Worm (Caenorhabditis elegans): Measurements from ENCODE around the gene nspb-4.
"Not testable (repeated sequence)": the region's sequence is repeated elsewhere in the genome, so short reads cannot be mapped to it uniquely, and the experiment has no call there.

Gene nspb-4

DNA sequence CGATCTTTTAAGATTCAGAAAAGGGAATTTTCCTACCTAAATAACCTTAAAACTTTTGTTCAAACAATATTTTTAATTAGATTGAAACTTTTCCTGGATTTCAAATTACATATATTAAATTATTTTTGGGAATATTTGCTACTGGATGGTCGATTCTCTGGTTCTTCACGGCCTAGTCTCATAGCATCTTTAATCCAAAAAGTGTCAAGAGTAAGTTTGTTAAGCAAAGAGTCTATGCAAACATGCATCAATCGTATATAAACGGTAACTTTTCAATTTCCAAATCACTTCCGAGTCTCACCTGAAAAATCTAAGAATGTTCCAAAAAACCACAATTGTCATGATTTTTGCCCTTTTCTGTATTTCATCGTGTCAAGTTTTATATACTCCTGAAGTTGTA, at the start of gene nspb-4:
TSS of gene nspb-4 (plus strand) at position 301 of the 400 bp plus-strand sequence.
- TF ChIP-seq sea-1 (GFP tag; conservative IDR thresholded peaks at IDR 0.05); flt-1 (GFP tag; IDR thresholded peaks at IDR 0.05); ceh-13 (GFP tag; optimal IDR thresholded peaks at IDR 0.05): not testable (repeated sequence)

DNA sequence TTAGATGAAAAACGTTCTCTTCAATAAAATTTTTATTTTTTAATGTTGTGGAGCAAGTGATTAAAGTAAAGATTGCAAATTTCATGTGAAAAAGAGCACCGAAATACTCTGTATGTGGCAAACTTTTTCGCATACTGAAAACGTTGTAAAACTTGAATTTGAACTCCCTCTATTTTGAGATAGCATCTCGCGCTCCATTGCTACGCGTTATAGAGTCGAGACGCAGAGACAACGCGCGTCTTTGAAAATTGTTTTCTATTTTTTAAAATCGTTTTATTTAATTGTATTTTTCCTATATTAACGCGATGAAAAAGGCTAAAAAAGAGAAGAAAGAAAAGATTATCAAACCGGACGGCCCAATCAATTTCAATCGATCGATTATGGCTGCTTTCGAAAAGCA, 49.4 kb upstream of the nspb-4 start, which contains the start of gene fan-1:
TSS of gene fan-1 (plus strand) at position 78 of the 400 bp plus-strand sequence.
- TF ChIP-seq hmg-4 (GFP tag; optimal IDR thresholded peaks at IDR 0.05): no peak
- no peak for TF ChIP-seq tbx-37 (GFP tag; conservative IDR thresholded peaks at IDR 0.05)
- no peak for TF ChIP-seq hmbx-1 (tag; optimal IDR thresholded peaks at IDR 0.05)
- TF ChIP-seq ceh-13 (GFP tag; optimal IDR thresholded peaks at IDR 0.05): no peak
- no peak for TF ChIP-seq ama-1 (optimal IDR thresholded peaks at IDR 0.05)
- no peak for TF ChIP-seq F13C5.2 (tag; optimal IDR thresholded peaks at IDR 0.05)
- TF ChIP-seq sea-1 (GFP tag; conservative IDR thresholded peaks at IDR 0.05): no peak
- no peak for TF ChIP-seq tra-4 (tag; optimal IDR thresholded peaks at IDR 0.05)
- no peak for TF ChIP-seq flt-1 (GFP tag; IDR thresholded peaks at IDR 0.05)
- no peak for TF ChIP-seq B0310.2 (tag; optimal IDR thresholded peaks at IDR 0.05)
- no peak for TF ChIP-seq hnd-1 (tag; optimal IDR thresholded peaks at IDR 0.05)
- no peak for TF ChIP-seq aly-1 (tag; optimal IDR thresholded peaks at IDR 0.05)
- no peak for TF ChIP-seq ets-7 (tag; optimal IDR thresholded peaks at IDR 0.05)
- TF ChIP-seq ceh-36 (tag; optimal IDR thresholded peaks at IDR 0.05): no peak
- TF ChIP-seq tbx-11 (GFP tag; IDR thresholded peaks at IDR 0.05): no peak

DNA sequence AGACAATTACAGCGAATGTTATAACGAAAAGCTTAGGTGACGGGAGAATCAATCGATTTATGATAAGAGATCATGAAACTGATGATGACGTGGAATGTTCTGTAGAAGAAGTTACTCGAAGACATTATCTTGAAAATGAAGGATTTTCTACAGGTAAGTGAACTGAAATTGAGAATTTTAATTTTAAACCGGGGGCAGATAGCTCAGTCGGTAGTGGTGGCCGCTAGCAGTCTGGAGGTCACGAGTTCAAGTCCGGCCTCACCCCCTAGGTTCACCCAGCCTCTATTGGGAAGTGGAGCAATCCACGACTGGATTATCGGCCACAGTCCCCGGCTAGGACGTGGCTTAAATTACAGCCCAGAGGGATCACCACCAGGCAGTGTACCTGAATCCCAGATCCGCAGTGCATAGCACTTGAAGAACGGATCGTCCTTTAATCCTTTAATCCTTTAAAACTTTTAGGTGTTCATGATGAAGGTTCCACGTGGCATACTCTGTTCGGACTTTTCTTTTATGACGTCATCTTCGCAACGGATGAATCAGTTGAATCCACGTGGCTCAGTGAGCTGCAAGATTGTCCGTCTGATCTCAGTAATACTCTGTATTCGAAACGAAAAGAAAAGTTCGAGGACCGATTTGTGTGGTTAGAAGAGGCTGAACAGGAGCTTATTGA, 46.5 kb upstream of the nspb-4 start:
- TF ChIP-seq ceh-36 (tag; optimal IDR thresholded peaks at IDR 0.05): peak; percentile 19

DNA sequence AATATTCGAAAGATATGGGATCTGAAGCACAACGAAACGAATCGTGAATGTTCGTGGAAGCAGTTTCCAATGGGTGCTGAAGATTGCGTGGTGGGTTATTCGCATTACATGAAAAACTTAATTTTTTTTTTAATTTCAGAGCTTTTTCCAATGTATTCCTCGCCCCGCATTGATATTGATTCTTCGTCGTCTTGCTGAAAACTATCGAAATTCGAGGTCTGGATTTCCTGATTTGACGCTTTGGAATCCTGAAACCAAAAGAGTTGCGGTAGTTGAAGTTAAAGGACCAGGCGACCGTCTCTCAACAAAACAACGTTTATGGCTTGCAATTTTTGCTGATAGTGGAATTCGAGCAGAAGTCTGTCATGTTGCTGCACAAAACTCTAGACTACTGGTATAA, 46.0 kb upstream of the nspb-4 start:
- TF ChIP-seq tbx-11 (GFP tag; IDR thresholded peaks at IDR 0.05) (no peak), hmg-4 (GFP tag; optimal IDR thresholded peaks at IDR 0.05) (no peak), B0310.2 (tag; optimal IDR thresholded peaks at IDR 0.05) (no peak), aly-1 (tag; optimal IDR thresholded peaks at IDR 0.05) (no peak), tra-4 (tag; optimal IDR thresholded peaks at IDR 0.05) (no peak), hmbx-1 (tag; optimal IDR thresholded peaks at IDR 0.05) (no peak), ama-1 (optimal IDR thresholded peaks at IDR 0.05) (no peak), pes-1 (GFP tag; IDR thresholded peaks at IDR 0.05) (no peak), ceh-36 (tag; optimal IDR thresholded peaks at IDR 0.05) (no peak), ceh-13 (GFP tag; optimal IDR thresholded peaks at IDR 0.05) (no peak), F13C5.2 (tag; optimal IDR thresholded peaks at IDR 0.05) (no peak), hnd-1 (tag; optimal IDR thresholded peaks at IDR 0.05) (no peak), sea-1 (GFP tag; conservative IDR thresholded peaks at IDR 0.05) (no peak), flt-1 (GFP tag; IDR thresholded peaks at IDR 0.05) (no peak), ets-7 (tag; optimal IDR thresholded peaks at IDR 0.05) (no peak), tbx-37 (GFP tag; conservative IDR thresholded peaks at IDR 0.05) (no peak), scrt-1 (GFP tag; IDR thresholded peaks at IDR 0.05) (no peak)

DNA sequence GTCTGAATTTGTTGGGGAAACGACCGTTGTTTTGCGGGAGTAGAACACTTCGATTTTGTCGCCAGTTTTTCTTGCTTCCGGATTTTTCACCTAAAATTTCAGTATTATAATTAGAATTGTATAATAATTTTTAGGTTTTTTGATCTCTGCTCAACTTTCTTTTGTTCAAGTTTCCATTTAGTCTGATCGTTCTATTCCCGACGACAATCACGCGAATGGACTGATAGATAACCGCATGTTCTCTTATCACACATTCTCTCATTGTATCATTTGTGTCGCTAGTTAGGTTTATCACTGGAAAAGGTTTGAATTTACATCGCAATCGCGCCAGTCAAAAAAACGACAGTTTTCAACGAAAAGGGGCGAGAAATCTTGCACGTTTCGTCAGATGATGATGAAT, 43.2 kb upstream of the nspb-4 start:
- no peak for TF ChIP-seq ceh-36 (tag; optimal IDR thresholded peaks at IDR 0.05)
- TF ChIP-seq ama-1 (optimal IDR thresholded peaks at IDR 0.05): no peak
- TF ChIP-seq hnd-1 (tag; optimal IDR thresholded peaks at IDR 0.05): no peak
- no peak for TF ChIP-seq tra-4 (tag; optimal IDR thresholded peaks at IDR 0.05)
- TF ChIP-seq scrt-1 (GFP tag; IDR thresholded peaks at IDR 0.05): no peak

DNA sequence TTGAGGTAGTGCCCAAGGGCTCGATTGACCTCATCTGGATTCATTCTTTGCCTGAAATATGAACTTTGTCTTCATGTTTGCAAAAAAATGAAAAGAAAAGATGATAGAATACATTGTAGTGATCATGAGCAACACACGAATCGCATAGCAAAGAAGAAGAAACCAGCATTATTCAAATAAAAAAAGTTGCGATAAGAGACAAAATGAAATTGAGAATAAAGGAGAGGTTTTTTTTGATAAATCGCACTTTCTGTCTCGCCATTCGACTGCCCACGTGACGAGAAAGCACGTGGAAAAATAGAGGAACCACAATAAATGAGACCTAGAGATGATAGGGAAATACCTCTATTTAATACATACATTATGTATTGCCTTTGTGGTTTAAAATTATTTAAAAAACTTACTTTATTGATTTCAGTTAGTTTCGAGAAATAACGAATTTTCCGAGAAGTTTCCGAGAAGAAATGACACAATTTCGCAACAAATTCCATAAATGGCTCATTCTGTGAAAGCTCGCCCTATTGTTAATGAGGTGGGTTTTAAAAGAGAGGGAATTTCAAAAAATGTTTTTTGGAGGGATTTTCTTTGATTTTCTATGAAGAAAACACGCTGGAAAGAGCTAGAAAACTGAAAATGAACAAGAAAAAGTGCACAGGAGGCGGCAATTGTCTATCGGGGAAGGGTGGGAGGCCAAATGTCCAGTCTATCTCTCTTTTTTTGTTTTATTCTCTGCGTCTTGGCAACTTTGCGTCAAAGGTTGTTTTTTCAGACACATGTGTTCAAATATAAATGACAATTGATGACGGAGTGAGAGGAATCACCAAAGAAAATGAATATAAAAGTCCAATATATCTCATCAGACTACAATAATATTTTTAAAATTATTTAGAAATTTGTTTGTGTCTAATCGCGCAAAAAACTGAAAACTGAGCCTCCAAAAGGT, 42.4 kb upstream of the nspb-4 start, which contains the start of gene paqr-1:
TSS of gene paqr-1 (minus strand) at position 51 of the 943 bp plus-strand sequence.
- TF ChIP-seq tra-4 (tag; optimal IDR thresholded peaks at IDR 0.05): no peak
- TF ChIP-seq tbx-37 (GFP tag; conservative IDR thresholded peaks at IDR 0.05): no peak
- no peak for TF ChIP-seq hmbx-1 (tag; optimal IDR thresholded peaks at IDR 0.05)
- no peak for TF ChIP-seq sea-1 (GFP tag; conservative IDR thresholded peaks at IDR 0.05)
- no peak for TF ChIP-seq tbx-11 (GFP tag; IDR thresholded peaks at IDR 0.05)
- no peak for TF ChIP-seq ceh-36 (tag; optimal IDR thresholded peaks at IDR 0.05)
- TF ChIP-seq pes-1 (GFP tag; IDR thresholded peaks at IDR 0.05): no peak
- no peak for TF ChIP-seq hnd-1 (tag; optimal IDR thresholded peaks at IDR 0.05)
- no peak for TF ChIP-seq B0310.2 (tag; optimal IDR thresholded peaks at IDR 0.05)
- no peak for TF ChIP-seq F13C5.2 (tag; optimal IDR thresholded peaks at IDR 0.05)
- no peak for TF ChIP-seq hmg-4 (GFP tag; optimal IDR thresholded peaks at IDR 0.05)
- TF ChIP-seq flt-1 (GFP tag; IDR thresholded peaks at IDR 0.05): no peak
- TF ChIP-seq aly-1 (tag; optimal IDR thresholded peaks at IDR 0.05): no peak
- no peak for TF ChIP-seq ceh-13 (GFP tag; optimal IDR thresholded peaks at IDR 0.05)
- no peak for TF ChIP-seq ets-7 (tag; optimal IDR thresholded peaks at IDR 0.05)
- TF ChIP-seq scrt-1 (GFP tag; IDR thresholded peaks at IDR 0.05): no peak
- TF ChIP-seq ama-1 (optimal IDR thresholded peaks at IDR 0.05): no peak

DNA sequence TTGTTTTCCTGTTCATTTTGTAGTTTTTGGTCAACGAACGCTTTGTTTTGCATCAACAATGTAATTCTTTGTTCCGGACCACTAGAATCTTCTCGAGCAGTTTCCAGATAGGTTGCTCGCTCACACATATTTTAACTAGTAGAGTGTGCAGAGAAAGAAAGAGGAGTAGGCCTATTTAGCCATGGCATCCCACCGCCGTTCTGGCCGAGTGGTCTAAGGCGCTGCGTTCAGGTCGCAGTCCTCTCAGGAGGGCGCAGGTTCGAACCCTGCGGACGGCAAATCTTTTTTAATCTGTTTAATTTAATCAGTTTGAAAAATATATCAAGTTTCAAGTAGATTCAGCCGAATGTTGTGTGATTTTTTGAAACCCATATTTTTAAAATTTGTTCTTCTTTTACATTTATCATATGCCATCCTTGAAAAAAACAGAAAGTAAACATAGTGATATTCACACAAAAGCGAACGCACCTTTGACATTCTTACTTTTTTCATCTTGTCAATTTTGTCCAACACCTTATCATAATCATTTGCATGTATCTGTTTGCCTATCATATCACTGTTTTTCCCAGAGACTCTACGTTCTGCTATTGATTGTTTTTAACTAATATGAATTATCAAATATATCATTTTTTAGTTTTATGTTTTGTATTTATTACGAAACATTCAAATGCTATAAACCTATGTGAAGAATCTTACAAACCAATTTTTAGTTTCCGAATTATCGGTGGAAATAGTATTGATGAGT, 41.2 kb upstream of the nspb-4 start, which contains the start of gene try-3:
TSS of gene try-3 (plus strand) at position 532 of the 745 bp plus-strand sequence.
- TF ChIP-seq F13C5.2 (tag; optimal IDR thresholded peaks at IDR 0.05) (peak; percentile 57), scrt-1 (GFP tag; IDR thresholded peaks at IDR 0.05) (peak; percentile 80), B0310.2 (tag; optimal IDR thresholded peaks at IDR 0.05) (peak; percentile 34), ama-1 (optimal IDR thresholded peaks at IDR 0.05) (no peak), ceh-36 (tag; optimal IDR thresholded peaks at IDR 0.05) (peak; percentile 83), hmg-4 (GFP tag; optimal IDR thresholded peaks at IDR 0.05) (no peak), tbx-37 (GFP tag; conservative IDR thresholded peaks at IDR 0.05) (peak; percentile 75), sea-1 (GFP tag; conservative IDR thresholded peaks at IDR 0.05) (peak; percentile 87), ceh-13 (GFP tag; optimal IDR thresholded peaks at IDR 0.05) (peak; percentile 67), aly-1 (tag; optimal IDR thresholded peaks at IDR 0.05) (peak; percentile 71), pes-1 (GFP tag; IDR thresholded peaks at IDR 0.05) (peak; percentile 88), flt-1 (GFP tag; IDR thresholded peaks at IDR 0.05) (peak; percentile 86), ets-7 (tag; optimal IDR thresholded peaks at IDR 0.05) (peak; percentile 66), tra-4 (tag; optimal IDR thresholded peaks at IDR 0.05) (peak; percentile 49), hmbx-1 (tag; optimal IDR thresholded peaks at IDR 0.05) (no peak), tbx-11 (GFP tag; IDR thresholded peaks at IDR 0.05) (peak; percentile 81), hnd-1 (tag; optimal IDR thresholded peaks at IDR 0.05) (peak; percentile 46)
